Worm (Caenorhabditis elegans): ENCODE measurements around the gene ZK1058.9.

ce11 chrIII:3957850-3958249, 31.8 kb upstream of the ZK1058.9 start:
- TF ChIP-seq elt-3 (tag; optimal IDR thresholded peaks at IDR 0.05) (no peak), nhr-2 (tag; optimal IDR thresholded peaks at IDR 0.05) (no peak)
